Fruit fly (Drosophila melanogaster): Measurements from ENCODE around the gene Bcat.

DNA sequence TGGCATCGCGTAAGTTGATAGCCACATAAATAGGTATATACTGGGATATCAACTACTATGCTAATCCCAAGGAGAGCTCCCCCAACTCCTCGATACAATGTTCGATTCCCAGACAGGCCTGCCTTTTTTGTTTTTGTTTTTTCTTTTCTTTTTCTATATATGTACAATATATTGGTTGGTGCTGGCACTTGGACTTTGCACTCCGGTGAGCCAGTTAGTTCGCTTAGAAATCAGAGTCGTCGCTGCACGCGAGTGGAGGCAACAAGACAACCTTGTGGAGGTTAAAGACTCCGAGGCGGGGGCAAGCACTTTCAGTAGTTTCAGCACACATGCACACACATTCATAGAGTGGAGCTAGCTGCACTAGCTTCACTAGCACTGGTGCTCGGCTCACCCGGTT is 9.6 kb downstream of the Bcat start:
- TF ChIP-seq tai (GFP tag; optimal IDR thresholded peaks at IDR 0.05) = no peak
- no peak for TF ChIP-seq psq (GFP tag; optimal IDR thresholded peaks at IDR 0.05)
- no peak for TF ChIP-seq Hnf4 (GFP tag; optimal IDR thresholded peaks at IDR 0.05)
